Fruit fly (Drosophila melanogaster): Measurements from ENCODE around the gene MED10.

The MED10 gene

DNA sequence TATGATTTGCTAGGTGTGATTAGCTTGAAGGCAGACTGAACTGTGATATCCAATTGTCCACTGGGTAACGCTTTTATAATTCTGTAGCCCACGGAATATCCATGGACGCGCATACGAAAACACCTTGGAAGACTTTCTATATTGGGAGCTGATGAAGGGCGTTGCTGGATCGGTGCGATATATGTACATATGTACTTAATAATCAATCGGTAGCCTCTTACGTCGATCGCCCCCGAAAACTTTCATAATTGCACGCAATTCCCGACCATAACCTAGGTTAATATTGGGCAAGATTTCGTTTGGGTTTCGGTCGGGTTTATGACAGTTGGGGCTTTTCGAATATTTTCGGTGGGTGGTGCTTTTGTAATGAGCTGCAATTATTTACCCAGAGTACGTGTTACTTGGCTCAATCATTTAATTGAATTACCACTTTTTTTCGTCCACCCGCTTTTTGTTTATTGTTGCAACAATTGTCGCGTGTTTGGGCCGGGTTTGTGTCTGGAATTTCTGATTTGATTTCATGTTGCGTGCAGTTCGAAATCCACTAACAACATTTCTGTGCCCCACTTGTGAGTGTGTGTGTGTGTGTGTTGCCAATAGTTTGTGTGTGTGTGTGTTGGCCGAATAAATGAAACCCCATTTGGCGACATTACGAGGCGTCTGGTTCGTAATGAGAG is 50.1 kb downstream of the MED10 start, which contains the start of gene CG13049:
TSS of gene CG13049 (minus strand) at position 51 of the 677 bp plus-strand sequence.
- TF ChIP-seq CG5204 (GFP tag; optimal IDR thresholded peaks at IDR 0.05) (no peak), cnc (optimal IDR thresholded peaks at IDR 0.05) (no peak), Hr96 (GFP tag; optimal IDR thresholded peaks at IDR 0.05) (no peak), CG1620 (GFP tag; optimal IDR thresholded peaks at IDR 0.05) (no peak), toe (GFP tag; optimal IDR thresholded peaks at IDR 0.05) (no peak), bab1 (GFP tag; optimal IDR thresholded peaks at IDR 0.05) (no peak), CG14711 (tag; optimal IDR thresholded peaks at IDR 0.05) (no peak), CG7045 (GFP tag; optimal IDR thresholded peaks at IDR 0.05) (no peak), kay (GFP tag; ENCODE audit: borderline replicate concordance) (no peak), cic (GFP tag; optimal IDR thresholded peaks at IDR 0.05) (no peak), Clk (GFP tag; optimal IDR thresholded peaks at IDR 0.05) (no peak)

All from whole organism, adult.